Worm (Caenorhabditis elegans) whole organism, young adult: ENCODE data around the gene pigm-1.

Experiments
- B0261.1 ChIP-seq: sonication (generic microtip); optimal IDR thresholded peaks from 2 replicates; lab custom pipeline; 2016; ENCODE audit warnings: mild to moderate bottlenecking, missing genetic modification characterization, moderate library complexity, missing compliant biosample characterization
- B0336.3 ChIP-seq: fragments of 200-800 bp; sonication (Bioruptor generic); IDR thresholded peaks from 2 replicates; pipeline ENCODE4 v1.3.6; 2022; ENCODE audit warnings: missing genetic modification characterization, missing compliant biosample characterization
- D2030.7 ChIP-seq: fragments of 200-800 bp; sonication (Bioruptor generic); IDR thresholded peaks from 2 replicates; pipeline ENCODE4 v1.3.6; 2022; ENCODE audit warnings: missing genetic modification reagents, missing genetic modification characterization, missing compliant biosample characterization
- F10E7.11 ChIP-seq: sonication (generic microtip); optimal IDR thresholded peaks from 2 replicates; lab custom pipeline; 2017; ENCODE audit warnings: mild to moderate bottlenecking, missing genetic modification characterization, moderate library complexity, missing compliant biosample characterization
- F22D6.2 ChIP-seq: sonication (generic microtip); optimal IDR thresholded peaks from 2 replicates; lab custom pipeline; 2016; ENCODE audit warnings: mild to moderate bottlenecking, missing genetic modification characterization, missing compliant biosample characterization
- F23B12.7 ChIP-seq: sonication (generic microtip); optimal IDR thresholded peaks from 2 replicates; lab custom pipeline; 2017; ENCODE audit warnings: missing genetic modification characterization, mild to moderate bottlenecking, missing compliant biosample characterization, antibody characterized with exemption, moderate library complexity; ENCODE audit not compliant: insufficient read depth
- F33H1.4 ChIP-seq: fragments of 200-800 bp; sonication (Bioruptor generic); IDR thresholded peaks from 2 replicates; pipeline ENCODE4 v1.3.6; 2022; ENCODE audit warnings: missing genetic modification reagents, missing genetic modification characterization, missing compliant biosample characterization
- F49E8.2 ChIP-seq: sonication (generic microtip); optimal IDR thresholded peaks from 3 replicates; lab custom pipeline; 2017; ENCODE audit warnings: missing genetic modification characterization, mild to moderate bottlenecking, missing compliant biosample characterization, antibody characterized with exemption, moderate library complexity; ENCODE audit not compliant: insufficient read depth
- F55B11.4 ChIP-seq: sonication (generic microtip); optimal IDR thresholded peaks from 2 replicates; lab custom pipeline; 2016; ENCODE audit warnings: missing compliant biosample characterization, missing genetic modification characterization, borderline replicate concordance; ENCODE audit not compliant: insufficient read depth
- K11D2.4 ChIP-seq: fragments of 200-800 bp; sonication (Bioruptor generic); IDR thresholded peaks from 2 replicates; pipeline ENCODE4 v1.3.6; 2022; ENCODE audit warnings: missing genetic modification reagents, missing genetic modification characterization, missing compliant biosample characterization
- K12H6.12 ChIP-seq: fragments of 200-800 bp; sonication (Bioruptor generic); optimal IDR thresholded peaks from 2 replicates; lab custom pipeline; 2018; ENCODE audit warnings: mild to moderate bottlenecking, missing genetic modification characterization, missing compliant biosample characterization
- T07F8.4 ChIP-seq: sonication (generic microtip); optimal IDR thresholded peaks from 2 replicates; lab custom pipeline; 2016; ENCODE audit warnings: mild to moderate bottlenecking, missing genetic modification characterization, moderate library complexity, missing compliant biosample characterization
- Y53F4B.3 ChIP-seq: fragments of 200-800 bp; sonication (Bioruptor generic); IDR thresholded peaks from 2 replicates; pipeline ENCODE4 v1.3.6; 2022; ENCODE audit warnings: missing genetic modification reagents, missing genetic modification characterization, missing compliant biosample characterization
- Y56A3A.18 ChIP-seq: fragments of 200-800 bp; sonication (Bioruptor generic); IDR thresholded peaks from 2 replicates; pipeline ENCODE4 v1.3.6; 2022; ENCODE audit warnings: missing genetic modification reagents, missing genetic modification characterization, missing compliant biosample characterization
- Y67H2A.10 ChIP-seq: fragments of 200-800 bp; sonication (Bioruptor generic); conservative IDR thresholded peaks from 2 replicates; pipeline ENCODE4 v1.3.6; 2022; ENCODE audit warnings: missing genetic modification reagents, missing genetic modification characterization, missing compliant biosample characterization
- ama-1 ChIP-seq, 3 experiments: fragments of 150-350 bp in 1 of 3; sonication (generic microtip) in 2 of 3; optimal IDR thresholded peaks; 2 replicates each; lab custom pipeline; 2014 to 2018; ENCODE audit warnings: missing biosample characterization in 2 of 3, missing genetic modification characterization in 2 of 3, missing genetic modification reagents in 2 of 3
- aptf-2 ChIP-seq: fragments of 200-800 bp; sonication (Bioruptor generic); conservative IDR thresholded peaks from 2 replicates; pipeline ENCODE4 v1.3.6; 2022; ENCODE audit warnings: missing genetic modification reagents, missing genetic modification characterization, missing compliant biosample characterization
- aptf-3 ChIP-seq: fragments of 200-800 bp; sonication (Bioruptor generic); IDR thresholded peaks from 2 replicates; pipeline ENCODE4 v1.3.6; 2022; ENCODE audit warnings: missing genetic modification characterization, missing compliant biosample characterization
- ceh-100 ChIP-seq: fragments of 200-800 bp; sonication (Bioruptor generic); IDR thresholded peaks from 2 replicates; pipeline ENCODE4 v1.3.6; 2022; ENCODE audit warnings: missing genetic modification reagents, missing genetic modification characterization, missing compliant biosample characterization
- ceh-79 ChIP-seq: sonication (generic microtip); optimal IDR thresholded peaks from 2 replicates; lab custom pipeline; 2017; ENCODE audit warnings: mild to moderate bottlenecking, missing genetic modification characterization, missing compliant biosample characterization
- chd-7 ChIP-seq: sonication (generic microtip); optimal IDR thresholded peaks from 2 replicates; lab custom pipeline; 2016; ENCODE audit warnings: mild to moderate bottlenecking, missing genetic modification characterization, moderate library complexity, missing compliant biosample characterization
- dpff-1 ChIP-seq: sonication (generic microtip); optimal IDR thresholded peaks from 2 replicates; lab custom pipeline; 2017; ENCODE audit warnings: mild to moderate bottlenecking, missing genetic modification characterization, missing compliant biosample characterization
- egl-18 ChIP-seq: fragments of 200-800 bp; sonication (Bioruptor generic); IDR thresholded peaks from 2 replicates; pipeline ENCODE4 v1.3.6; 2022; ENCODE audit warnings: missing genetic modification reagents, missing genetic modification characterization, missing compliant biosample characterization
- egl-44 ChIP-seq: fragments of 200-800 bp; sonication (Bioruptor generic); IDR thresholded peaks from 2 replicates; pipeline ENCODE4 v1.3.6; 2022; ENCODE audit warnings: missing genetic modification reagents, missing genetic modification characterization, missing compliant biosample characterization
- ekl-4 ChIP-seq: fragments of 200-800 bp; sonication (Bioruptor generic); IDR thresholded peaks from 2 replicates; pipeline ENCODE4 v1.3.6; 2022; ENCODE audit warnings: missing genetic modification reagents, missing genetic modification characterization, missing compliant biosample characterization
- gei-17 ChIP-seq: fragments of 200-800 bp; sonication (Bioruptor generic); optimal IDR thresholded peaks from 2 replicates; lab custom pipeline; 2018; ENCODE audit warnings: mild to moderate bottlenecking, missing genetic modification characterization, missing compliant biosample characterization
- hlh-12 ChIP-seq: sonication (generic microtip); optimal IDR thresholded peaks from 2 replicates; lab custom pipeline; 2016; ENCODE audit warnings: missing genetic modification characterization, missing compliant biosample characterization
- hmg-20 ChIP-seq: fragments of 200-800 bp; sonication (Bioruptor generic); IDR thresholded peaks from 2 replicates; pipeline ENCODE4 v1.3.6; 2022; ENCODE audit warnings: missing genetic modification reagents, missing genetic modification characterization, missing compliant biosample characterization
- hrde-1 ChIP-seq: sonication (generic microtip); optimal IDR thresholded peaks from 2 replicates; lab custom pipeline; 2016; ENCODE audit warnings: missing genetic modification characterization, mild to moderate bottlenecking, missing compliant biosample characterization, moderate library complexity, missing genotype, missing genetic modification reagents, borderline replicate concordance
- let-526 ChIP-seq: fragments of 200-800 bp; sonication (Bioruptor generic); IDR thresholded peaks from 2 replicates; pipeline ENCODE4 v1.3.6; 2022; ENCODE audit warnings: missing genetic modification reagents, missing genetic modification characterization, missing compliant biosample characterization
- lin-26 ChIP-seq: fragments of 200-800 bp; sonication (Bioruptor generic); IDR thresholded peaks from 2 replicates; pipeline ENCODE4 v1.3.6; 2022; ENCODE audit warnings: missing genetic modification reagents, missing genetic modification characterization, missing compliant biosample characterization
- lin-35 ChIP-seq, 3 experiments: fragments of 150-350 bp in 2 of 3; sonication (generic microtip) in 1 of 3; optimal IDR thresholded peaks; 2 replicates each; lab custom pipeline; 2014 to 2018; ENCODE audit warnings: missing biosample characterization in 3 of 3, missing genetic modification characterization in 3 of 3, missing genetic modification reagents in 3 of 3
- lin-54 ChIP-seq: fragments of 200-800 bp; sonication (Bioruptor generic); optimal IDR thresholded peaks from 2 replicates; lab custom pipeline; 2018; ENCODE audit warnings: mild to moderate bottlenecking, missing genetic modification characterization, missing compliant biosample characterization
- madf-10 ChIP-seq: sonication (generic microtip); optimal IDR thresholded peaks from 2 replicates; lab custom pipeline; 2016; ENCODE audit warnings: mild to moderate bottlenecking, missing genetic modification characterization, missing compliant biosample characterization
- madf-3 ChIP-seq: fragments of 200-800 bp; sonication (Bioruptor generic); IDR thresholded peaks from 2 replicates; pipeline ENCODE4 v1.3.6; 2022; ENCODE audit warnings: missing genetic modification reagents, missing genetic modification characterization, missing compliant biosample characterization
- mcd-1 ChIP-seq: fragments of 200-800 bp; sonication (Bioruptor generic); IDR thresholded peaks from 2 replicates; pipeline ENCODE4 v1.3.6; 2022; ENCODE audit warnings: missing genetic modification reagents, missing genetic modification characterization, missing compliant biosample characterization
- mxl-1 ChIP-seq: sonication (generic microtip); optimal IDR thresholded peaks from 2 replicates; lab custom pipeline; 2016; ENCODE audit warnings: missing genetic modification characterization, missing compliant biosample characterization
- nfya-2 ChIP-seq: fragments of 200-800 bp; sonication (Bioruptor generic); IDR thresholded peaks from 2 replicates; pipeline ENCODE4 v1.3.6; 2022; ENCODE audit warnings: missing genetic modification reagents, missing genetic modification characterization, missing compliant biosample characterization
- nhr-179 ChIP-seq: sonication (generic microtip); optimal IDR thresholded peaks from 2 replicates; lab custom pipeline; 2016; ENCODE audit warnings: mild to moderate bottlenecking, missing genetic modification characterization, missing compliant biosample characterization
- nhr-27 ChIP-seq: fragments of 200-800 bp; sonication (Bioruptor generic); optimal IDR thresholded peaks from 2 replicates; lab custom pipeline; 2018; ENCODE audit warnings: mild to moderate bottlenecking, missing genetic modification characterization, moderate library complexity, missing compliant biosample characterization
- snpc-4 ChIP-seq, 5 experiments: fragments of 150-350 bp in 1 of 5; sonication (generic microtip) in 4 of 5; optimal IDR thresholded peaks; 2 replicates each; lab custom pipeline; 2014 to 2018; ENCODE audit warnings: missing genetic modification characterization in 5 of 5, missing biosample characterization in 3 of 5, antibody characterized with exemption in 2 of 5, mild to moderate bottlenecking in 2 of 5, missing compliant biosample characterization in 2 of 5, missing genotype in 2 of 5, moderate library complexity in 2 of 5, missing genetic modification reagents in 1 of 5
- somi-1 ChIP-seq: fragments of 200-800 bp; sonication (Bioruptor generic); optimal IDR thresholded peaks from 2 replicates; lab custom pipeline; 2018; ENCODE audit warnings: mild to moderate bottlenecking, missing genetic modification characterization, missing compliant biosample characterization
- tbp1 ChIP-seq: fragments of 200-800 bp; sonication (Bioruptor generic); optimal IDR thresholded peaks from 2 replicates; lab custom pipeline; 2018; ENCODE audit warnings: mild to moderate bottlenecking, missing genetic modification characterization, missing compliant biosample characterization
- tlf-1 ChIP-seq: fragments of 200-800 bp; sonication (Bioruptor generic); optimal IDR thresholded peaks from 2 replicates; lab custom pipeline; 2018; ENCODE audit warnings: mild to moderate bottlenecking, missing genetic modification characterization, missing compliant biosample characterization
- unc-130 ChIP-seq: sonication (generic microtip); optimal IDR thresholded peaks from 2 replicates; lab custom pipeline; 2016; ENCODE audit warnings: missing genetic modification reagents, missing genetic modification characterization, missing compliant biosample characterization
- ztf-26 ChIP-seq: sonication (generic microtip); optimal IDR thresholded peaks from 2 replicates; lab custom pipeline; 2017; ENCODE audit warnings: missing genetic modification characterization, missing compliant biosample characterization
- ztf-6 ChIP-seq: fragments of 200-800 bp; sonication (Bioruptor generic); IDR thresholded peaks from 2 replicates; pipeline ENCODE4 v1.3.6; 2022; ENCODE audit warnings: missing genetic modification reagents, missing genetic modification characterization, missing compliant biosample characterization

pigm-1 gene

ce11 chrII:11305627-11306449, 42.4 kb upstream of the pigm-1 start, which contains the start of gene rsf-1:
Gene rsf-1, plus strand, starts transcription at chrII:11306399.
- TF ChIP-seq nhr-27 (tag; lab: Kevin White, UChicago) = no peak
- no peak for TF ChIP-seq F22D6.2 (tag; lab: Kevin White, UChicago)
- no peak for TF ChIP-seq aptf-2 (GFP tag; lab: Robert Waterston, UW)
- no peak for TF ChIP-seq tlf-1 (GFP tag; lab: Kevin White, UChicago)
- TF ChIP-seq egl-44 = no peak
- TF ChIP-seq ceh-100 (GFP tag; lab: Robert Waterston, UW) = no peak
- no peak for TF ChIP-seq egl-18 (GFP tag; lab: Robert Waterston, UW)
- no peak for TF ChIP-seq F23B12.7 (tag; lab: Kevin White, UChicago)
- no peak for TF ChIP-seq madf-3 (GFP tag; lab: Robert Waterston, UW)
- TF ChIP-seq nfya-2 = no peak
- no peak for TF ChIP-seq ekl-4 (GFP tag; lab: Robert Waterston, UW)
- no peak for TF ChIP-seq somi-1
- TF ChIP-seq hmg-20 (GFP tag; lab: Robert Waterston, UW) = no peak
- no peak for TF ChIP-seq ama-1 (optimal IDR thresholded peaks at IDR 0.05; lab: Kevin White, UChicago)
- TF ChIP-seq ama-1 (GFP tag; optimal IDR thresholded peaks at IDR 0.05; lab: Kevin White, UChicago) = no peak
- no peak for TF ChIP-seq F55B11.4
- TF ChIP-seq K11D2.4 (GFP tag; lab: Robert Waterston, UW) = no peak
- TF ChIP-seq nhr-179 = no peak
- no peak for TF ChIP-seq B0336.3
- TF ChIP-seq B0261.1 = peak; percentile 51
- no peak for TF ChIP-seq lin-35 (GFP tag; optimal IDR thresholded peaks at IDR 0.05; lab: Kevin White, UChicago)
- TF ChIP-seq F33H1.4 (GFP tag; lab: Robert Waterston, UW) = no peak
- TF ChIP-seq F49E8.2 (tag; lab: Kevin White, UChicago) = no peak
- no peak for TF ChIP-seq let-526 (GFP tag; lab: Robert Waterston, UW)
- no peak for TF ChIP-seq madf-10 (tag; lab: Kevin White, UChicago)
- no peak for TF ChIP-seq hrde-1 (tag; lab: Kevin White, UChicago)
- no peak for TF ChIP-seq lin-54
- TF ChIP-seq hlh-12 (tag; lab: Kevin White, UChicago) = no peak
- no peak for TF ChIP-seq snpc-4 (GFP tag; optimal IDR thresholded peaks at IDR 0.05; lab: Kevin White, UChicago)
- TF ChIP-seq snpc-4 (tag; optimal IDR thresholded peaks at IDR 0.05; lab: Kevin White, UChicago) = peak in 2 of 4 experiments; percentile 16 to 21
- no peak for TF ChIP-seq D2030.7
- no peak for TF ChIP-seq ztf-26
- TF ChIP-seq aptf-3 (GFP tag; lab: Robert Waterston, UW) = no peak
- TF ChIP-seq ceh-79 (tag; lab: Kevin White, UChicago) = no peak
- TF ChIP-seq F10E7.11 (tag; lab: Kevin White, UChicago) = no peak
- no peak for TF ChIP-seq mxl-1 (tag; lab: Kevin White, UChicago)
- peak; percentile 81 for TF ChIP-seq lin-26
- no peak for TF ChIP-seq ztf-6 (GFP tag; lab: Robert Waterston, UW)
- no peak for TF ChIP-seq Y53F4B.3 (GFP tag; lab: Robert Waterston, UW)
- TF ChIP-seq K12H6.12 = peak; percentile 40
- no peak for TF ChIP-seq unc-130 (GFP tag; lab: Kevin White, UChicago)
- no peak for TF ChIP-seq dpff-1 (tag; lab: Kevin White, UChicago)
- peak; percentile 81 for TF ChIP-seq tbp1
- no peak for TF ChIP-seq chd-7
- TF ChIP-seq Y56A3A.18 = no peak
- TF ChIP-seq mcd-1 = peak; percentile 47; the same call in 1 of the 2 replicates
- TF ChIP-seq T07F8.4 = no peak
- TF ChIP-seq Y67H2A.10 = no peak
- TF ChIP-seq gei-17 (GFP tag; lab: Kevin White, UChicago) = no peak
